Worm (Caenorhabditis elegans): Measurements from ENCODE around the gene laat-1.

- TF ChIP-seq W03F9.2 (tag; optimal IDR thresholded peaks at IDR 0.05) (no peak), him-1 (tag; optimal IDR thresholded peaks at IDR 0.05) (no peak), dao-5 (tag; optimal IDR thresholded peaks at IDR 0.05) (no peak)
These were observed 51.1 kb downstream of the laat-1 start, which contains the start of gene T01D1.8 for ce11 chrII:186504-186903.
